Fruit fly (Drosophila melanogaster) whole organism, embryonic: ENCODE results near the gene CG2129.
A peak's percentile ranks its signal among the peaks of the same experiment; 100 is the strongest.

ENCODE experiments used
- Atf6 ChIP-seq: fragments of 200-800 bp; sonication (Bioruptor generic); IDR thresholded peaks from 2 replicates; pipeline ENCODE4 v1.3.6; 2022; ENCODE audit warnings: missing biosample characterization, missing genetic modification characterization
- Awh ChIP-seq: fragments of 200-800 bp; sonication (Bioruptor generic); IDR thresholded peaks from 2 replicates; pipeline ENCODE4, ENCODE4 v1.3.6; 2022; ENCODE audit warnings: missing biosample characterization, missing genetic modification characterization
- Blimp-1 ChIP-seq: fragments of 200-800 bp; sonication (Bioruptor generic); optimal IDR thresholded peaks from 3 replicates; lab custom pipeline; 2018; ENCODE audit warnings: missing biosample characterization, missing genetic modification characterization, mild to moderate bottlenecking, moderate library complexity, missing genetic modification reagents
- CG1024 ChIP-seq: fragments of 200-800 bp; sonication (Bioruptor generic); IDR thresholded peaks from 2 replicates; pipeline ENCODE4 v1.3.6; 2022; ENCODE audit warnings: missing biosample characterization, missing genetic modification characterization
- CG10979 ChIP-seq: fragments of 200-800 bp; sonication (Bioruptor generic); optimal IDR thresholded peaks from 2 replicates; lab custom pipeline; 2018; ENCODE audit warnings: missing biosample characterization, mild to moderate bottlenecking, missing genetic modification characterization, moderate library complexity
- CG11560 ChIP-seq: fragments of 200-800 bp; sonication (Bioruptor generic); IDR thresholded peaks from 3 replicates; pipeline ENCODE4 v1.3.6; 2022; ENCODE audit warnings: missing biosample characterization, missing genetic modification characterization
- CG11723 ChIP-seq: fragments of 200-800 bp; sonication (Bioruptor generic); optimal IDR thresholded peaks from 2 replicates; lab custom pipeline; 2017; ENCODE audit warnings: missing biosample characterization, mild to moderate bottlenecking, missing genetic modification characterization
- CG14965 ChIP-seq: fragments of 200-800 bp; sonication (Bioruptor generic); optimal IDR thresholded peaks from 2 replicates; lab custom pipeline; 2016; ENCODE audit warnings: missing biosample characterization, missing genetic modification characterization, borderline replicate concordance
- CG15073 ChIP-seq: fragments of 200-800 bp; sonication (Bioruptor generic); optimal IDR thresholded peaks from 2 replicates; lab custom pipeline; 2016; ENCODE audit warnings: missing biosample characterization, missing genetic modification characterization
- CG16813 ChIP-seq: fragments of 200-800 bp; sonication (Bioruptor generic); IDR thresholded peaks from 3 replicates; pipeline ENCODE4 v1.3.6; 2022; ENCODE audit warnings: missing biosample characterization, missing genetic modification characterization; ENCODE audit not compliant: partially characterized antibody
- CG1832 ChIP-seq: fragments of 200-800 bp; sonication (Bioruptor generic); optimal IDR thresholded peaks from 2 replicates; lab custom pipeline; 2017; ENCODE audit warnings: missing biosample characterization, mild to moderate bottlenecking, missing genetic modification characterization, inconsistent platforms
- CG2889 ChIP-seq: fragments of 200-800 bp; sonication (Bioruptor generic); IDR thresholded peaks from 3 replicates; pipeline ENCODE4 v1.3.6; 2022; ENCODE audit warnings: missing biosample characterization, missing genetic modification characterization
- CG3163 ChIP-seq: fragments of 200-800 bp; sonication (Bioruptor generic); optimal IDR thresholded peaks from 3 replicates; lab custom pipeline; 2016; ENCODE audit warnings: missing biosample characterization, missing genetic modification characterization
- CG32532 ChIP-seq: fragments of 200-800 bp; sonication (Bioruptor generic); IDR thresholded peaks from 2 replicates; pipeline ENCODE4 v1.3.6; 2022; ENCODE audit warnings: missing biosample characterization, missing genetic modification characterization
- CG3847 ChIP-seq: fragments of 200-800 bp; sonication (Bioruptor generic); IDR thresholded peaks from 2 replicates; pipeline ENCODE4 v1.3.6; 2022; ENCODE audit warnings: missing biosample characterization, missing genetic modification characterization
- CG4617 ChIP-seq: fragments of 200-800 bp; sonication (Bioruptor generic); optimal IDR thresholded peaks from 3 replicates; lab custom pipeline; 2016; ENCODE audit warnings: missing biosample characterization, missing genetic modification characterization, borderline replicate concordance
- CG5245 ChIP-seq: fragments of 200-800 bp; sonication (Bioruptor generic); optimal IDR thresholded peaks from 3 replicates; lab custom pipeline; 2016; ENCODE audit warnings: missing biosample characterization, missing genetic modification characterization
- CG6654 ChIP-seq: fragments of 200-800 bp; sonication (Bioruptor generic); optimal IDR thresholded peaks from 2 replicates; lab custom pipeline; 2017; ENCODE audit warnings: missing biosample characterization, mild to moderate bottlenecking, missing genetic modification characterization
- CG9437 ChIP-seq: fragments of 200-800 bp; sonication (Bioruptor generic); optimal IDR thresholded peaks from 2 replicates; lab custom pipeline; 2018; ENCODE audit warnings: missing biosample characterization, mild to moderate bottlenecking, missing genetic modification characterization
- CG9817 ChIP-seq: fragments of 200-800 bp; sonication (Bioruptor generic); optimal IDR thresholded peaks from 2 replicates; lab custom pipeline; 2018; ENCODE audit warnings: missing biosample characterization, mild to moderate bottlenecking, missing genetic modification characterization, moderate library complexity
- CrebB ChIP-seq: fragments of 200-800 bp; sonication (Bioruptor generic); optimal IDR thresholded peaks from 3 replicates; lab custom pipeline; 2018; ENCODE audit warnings: missing biosample characterization, mild to moderate bottlenecking, missing genetic modification characterization
- Dll ChIP-seq: fragments of 200-800 bp; sonication (Bioruptor generic); IDR thresholded peaks from 4 replicates; pipeline ENCODE4 v1.3.6; 2022; ENCODE audit warnings: missing biosample characterization, missing genetic modification characterization; ENCODE audit not compliant: partially characterized antibody
- Dp ChIP-seq: fragments of 200-800 bp; sonication (Bioruptor generic); optimal IDR thresholded peaks from 2 replicates; lab custom pipeline; 2018; ENCODE audit warnings: missing biosample characterization, mild to moderate bottlenecking, missing genetic modification characterization, moderate library complexity
- E2f1 ChIP-seq: fragments of 200-800 bp; sonication (Bioruptor generic); IDR thresholded peaks from 2 replicates; pipeline ENCODE4 v1.3.6; 2022; ENCODE audit warnings: missing biosample characterization, missing genetic modification characterization
- HmgD ChIP-seq: fragments of 200-800 bp; sonication (Bioruptor generic); optimal IDR thresholded peaks from 3 replicates; lab custom pipeline; 2016; ENCODE audit warnings: missing biosample characterization, missing genetic modification characterization
- Max ChIP-seq: fragments of 200-800 bp; sonication (Bioruptor generic); optimal IDR thresholded peaks from 2 replicates; lab custom pipeline; 2016; ENCODE audit warnings: missing biosample characterization, mild to moderate bottlenecking, missing genetic modification characterization
- Med ChIP-seq: fragments of 200-800 bp; sonication (Bioruptor generic); peaks from one replicate; lab custom pipeline; 2016; ENCODE audit warnings: missing biosample characterization, missing genetic modification characterization, mild to moderate bottlenecking, inconsistent platforms, moderate library complexity
- NK7.1 ChIP-seq: fragments of 200-800 bp; sonication (Bioruptor generic); optimal IDR thresholded peaks from 3 replicates; lab custom pipeline; 2016; ENCODE audit warnings: missing biosample characterization, missing genetic modification characterization
- Oli ChIP-seq: fragments of 200-800 bp; sonication (Bioruptor generic); optimal IDR thresholded peaks from 2 replicates; lab custom pipeline; 2018; ENCODE audit warnings: missing biosample characterization, mild to moderate bottlenecking, missing genetic modification characterization, moderate library complexity
- Sox102F ChIP-seq: fragments of 200-800 bp; sonication (Bioruptor generic); optimal IDR thresholded peaks from 2 replicates; lab custom pipeline; 2018; ENCODE audit warnings: missing biosample characterization, mild to moderate bottlenecking, missing genetic modification characterization, moderate library complexity
- Stat92E ChIP-seq, 3 experiments: fragments of >200 bp in 2 of 3; fragments of 200-800 bp in 1 of 3; sonication (Bioruptor generic) in 1 of 3; optimal IDR thresholded peaks; 2 replicates each; lab custom pipeline; 2017 to 2019; ENCODE audit warnings: missing biosample characterization in 3 of 3, missing genetic modification characterization in 3 of 3, mild to moderate bottlenecking in 1 of 3, moderate library complexity in 1 of 3
- Tbp ChIP-seq: fragments of >200 bp; optimal IDR thresholded peaks from 2 replicates; lab custom pipeline; 2018; ENCODE audit warnings: missing biosample characterization, missing genetic modification characterization
- YL-1 ChIP-seq: fragments of 200-800 bp; sonication (Bioruptor generic); optimal IDR thresholded peaks from 3 replicates; lab custom pipeline; 2017; ENCODE audit warnings: missing biosample characterization, mild to moderate bottlenecking, missing genetic modification characterization
- ap ChIP-seq: fragments of 200-800 bp; sonication (Bioruptor generic); IDR thresholded peaks from 2 replicates; pipeline ENCODE4 v1.3.6; 2022; ENCODE audit warnings: missing biosample characterization, missing genetic modification characterization
- bowl ChIP-seq: fragments of 200-800 bp; sonication (Bioruptor generic); IDR thresholded peaks from 2 replicates; pipeline ENCODE4 v1.3.6; 2022; ENCODE audit warnings: missing biosample characterization, missing genetic modification characterization
- dysf ChIP-seq: fragments of 200-800 bp; sonication (Bioruptor generic); IDR thresholded peaks from 3 replicates; pipeline ENCODE4 v1.3.6; 2022; ENCODE audit warnings: missing biosample characterization, missing genetic modification characterization
- grau ChIP-seq: fragments of 200-800 bp; optimal IDR thresholded peaks from 3 replicates; lab custom pipeline; 2019; ENCODE audit warnings: missing biosample characterization, mild to moderate bottlenecking, missing genetic modification characterization, moderate library complexity
- luna ChIP-seq: fragments of 200-800 bp; sonication (Bioruptor generic); optimal IDR thresholded peaks from 2 replicates; lab custom pipeline; 2016; ENCODE audit warnings: missing biosample characterization, missing genetic modification characterization
- prd ChIP-seq, 3 experiments: fragments of >200 bp in 2 of 3; fragments of 200-800 bp in 1 of 3; sonication (Bioruptor generic) in 1 of 3; optimal IDR thresholded peaks in 2 of 3; IDR thresholded peaks in 1 of 3; 2 replicates in 2 of 3; 3 replicates in 1 of 3; pipeline versions ENCODE4 v1.3.6 to Lab custom; 2017 to 2022; ENCODE audit warnings: missing biosample characterization in 1 of 3, missing genetic modification characterization in 1 of 3
- pzg ChIP-seq: fragments of 200-800 bp; sonication (Bioruptor generic); optimal IDR thresholded peaks from 3 replicates; lab custom pipeline; 2018; ENCODE audit warnings: missing biosample characterization, mild to moderate bottlenecking, missing genetic modification characterization, moderate library complexity
- scrt ChIP-seq: fragments of 200-800 bp; sonication (Bioruptor generic); optimal IDR thresholded peaks from 2 replicates; lab custom pipeline; 2018; ENCODE audit warnings: missing biosample characterization, mild to moderate bottlenecking, missing genetic modification characterization, moderate library complexity
- sens ChIP-seq: fragments of 200-800 bp; sonication (Bioruptor generic); peaks from one replicate; lab custom pipeline; 2016; ENCODE audit warnings: missing biosample characterization, missing genetic modification characterization
- seq ChIP-seq: fragments of 200-800 bp; sonication (Bioruptor generic); IDR thresholded peaks from 2 replicates; pipeline ENCODE4 v1.3.6; 2022; ENCODE audit warnings: missing biosample characterization, missing genetic modification characterization
- sisA ChIP-seq: fragments of 200-800 bp; sonication (Bioruptor generic); IDR thresholded peaks from 2 replicates; pipeline ENCODE4 v1.3.6; 2022; ENCODE audit warnings: missing biosample characterization, missing genetic modification characterization
- tap ChIP-seq: fragments of 200-800 bp; optimal IDR thresholded peaks from 3 replicates; lab custom pipeline; 2019; ENCODE audit warnings: missing biosample characterization, mild to moderate bottlenecking, missing genetic modification characterization, moderate library complexity
- tio ChIP-seq: fragments of 200-800 bp; sonication (Bioruptor generic); optimal IDR thresholded peaks from 2 replicates; lab custom pipeline; 2017; ENCODE audit warnings: missing biosample characterization, missing genetic modification characterization, inconsistent platforms
- tx ChIP-seq: fragments of 200-800 bp; sonication (Bioruptor generic); optimal IDR thresholded peaks from 2 replicates; lab custom pipeline; 2016; ENCODE audit warnings: missing biosample characterization, missing genetic modification characterization
- wor ChIP-seq: fragments of 200-800 bp; sonication (Bioruptor generic); IDR thresholded peaks from 2 replicates; pipeline ENCODE4 v1.3.6; 2022; ENCODE audit warnings: missing biosample characterization, missing genetic modification characterization
- zen ChIP-seq: fragments of 200-800 bp; sonication (Bioruptor generic); optimal IDR thresholded peaks from 3 replicates; lab custom pipeline; 2018; ENCODE audit warnings: missing biosample characterization, mild to moderate bottlenecking, missing genetic modification characterization, moderate library complexity

CG2129 gene

dm6 chrX:8101479-8102198 is 44.0 kb upstream of the CG2129 start, which contains the start of gene CG2258 (continued):
- TF ChIP-seq NK7.1 (GFP tag; lab: Kevin White, UChicago) (peak; percentile 51), Blimp-1 (GFP tag; lab: Kevin White, UChicago) (peak; percentile 90), dysf (GFP tag; lab: Robert Waterston, UW) (peak; percentile 93), Awh (GFP tag; lab: Robert Waterston, UW) (peak; percentile 76), CG9817 (tag; lab: Kevin White, UChicago) (peak; percentile 89), zen (tag; lab: Kevin White, UChicago) (peak; percentile 39), Oli (tag; lab: Kevin White, UChicago) (peak; percentile 88), tio (GFP tag; lab: Kevin White, UChicago) (peak; percentile 71), wor (GFP tag; lab: Robert Waterston, UW) (peak; percentile 81), CG10979 (tag; lab: Kevin White, UChicago) (peak; percentile 89), CG32532 (GFP tag; lab: Robert Waterston, UW) (peak; percentile 84), CG9437 (GFP tag; lab: Kevin White, UChicago) (peak; percentile 70), tx (GFP tag; lab: Kevin White, UChicago) (peak; percentile 62), seq (GFP tag; lab: Robert Waterston, UW) (peak; percentile 69), pzg (GFP tag; lab: Kevin White, UChicago) (peak; percentile 31), CG3163 (peak; percentile 10), tap (tag; lab: Kevin White, UChicago) (peak; percentile 91), Tbp (GFP tag; lab: Kevin White, UChicago) (no peak), Dp (GFP tag; lab: Kevin White, UChicago) (peak; percentile 82), CG15073 (GFP tag; lab: Kevin White, UChicago) (no peak), prd (optimal IDR thresholded peaks at IDR 0.05; lab: Kevin White, UChicago) (no peak), prd (GFP tag; IDR thresholded peaks at IDR 0.05; lab: Robert Waterston, UW) (peak; percentile 86), CG3847 (GFP tag; lab: Robert Waterston, UW) (peak; percentile 83), Sox102F (GFP tag; lab: Kevin White, UChicago) (peak; percentile 94), CG4617 (GFP tag; lab: Kevin White, UChicago) (peak; percentile 33), CG11723 (GFP tag; lab: Kevin White, UChicago) (peak; percentile 68), Max (peak; percentile 43), CrebB (tag; lab: Kevin White, UChicago) (peak; percentile 74), Stat92E (GFP tag; optimal IDR thresholded peaks at IDR 0.05; lab: Kevin White, UChicago) (no peak), HmgD (GFP tag; lab: Kevin White, UChicago) (no peak), scrt (GFP tag; lab: Kevin White, UChicago) (peak; percentile 77), Atf6 (GFP tag; lab: Robert Waterston, UW) (peak; percentile 82), CG6654 (GFP tag; lab: Kevin White, UChicago) (peak; percentile 71), Dll (GFP tag; lab: Robert Waterston, UW) (no peak), grau (tag; lab: Kevin White, UChicago) (peak; percentile 96), ap (GFP tag; lab: Robert Waterston, UW) (peak; percentile 80), CG2889 (peak; percentile 66; the same call in 2 of the 3 replicates), sens (GFP tag; lab: Kevin White, UChicago) (peak; percentile 91), YL-1 (GFP tag; lab: Kevin White, UChicago) (peak; percentile 27), CG11560 (tag; lab: Robert Waterston, UW) (peak; percentile 34; the same call in 1 of the 3 replicates), sisA (GFP tag; lab: Robert Waterston, UW) (peak; percentile 89), E2f1 (GFP tag; lab: Robert Waterston, UW) (peak; percentile 84), Med (GFP tag; lab: Kevin White, UChicago) (peak; percentile 95), CG16813 (no peak), luna (no peak), CG1832 (no peak), CG1024 (GFP tag; lab: Robert Waterston, UW) (peak; percentile 76), bowl (GFP tag; lab: Robert Waterston, UW) (peak; percentile 68; the same call in 1 of the 2 replicates), CG5245 (GFP tag; lab: Kevin White, UChicago) (peak; percentile 76), CG14965 (GFP tag; lab: Kevin White, UChicago) (peak; percentile 35)
